Fruit fly (Drosophila melanogaster) whole organism, embryonic: ENCODE data around the gene Cpr65Aw.
A peak's percentile ranks its signal among the peaks of the same experiment; 100 is the strongest.

ENCODE experiments used
- Awh ChIP-seq: fragments of 200-800 bp; sonication (Bioruptor generic); IDR thresholded peaks from 2 replicates; pipeline ENCODE4, ENCODE4 v1.3.6; 2022; ENCODE audit warnings: missing biosample characterization, missing genetic modification characterization
- Blimp-1 ChIP-seq: fragments of 200-800 bp; sonication (Bioruptor generic); optimal IDR thresholded peaks from 3 replicates; lab custom pipeline; 2018; ENCODE audit warnings: missing biosample characterization, missing genetic modification characterization, mild to moderate bottlenecking, moderate library complexity, missing genetic modification reagents
- BtbVII ChIP-seq: fragments of 200-800 bp; sonication (Bioruptor generic); optimal IDR thresholded peaks from 3 replicates; lab custom pipeline; 2017; ENCODE audit warnings: missing biosample characterization, mild to moderate bottlenecking, missing genetic modification characterization
- CG11504 ChIP-seq: fragments of 200-800 bp; sonication (Bioruptor generic); optimal IDR thresholded peaks from 3 replicates; lab custom pipeline; 2019; ENCODE audit warnings: missing biosample characterization, mild to moderate bottlenecking, missing genetic modification characterization, moderate library complexity
- CG11695 ChIP-seq: fragments of 200-800 bp; sonication (Bioruptor generic); IDR thresholded peaks from 3 replicates; pipeline ENCODE4 v1.3.6; 2022; ENCODE audit warnings: missing biosample characterization, missing genetic modification characterization
- CG12155 ChIP-seq: fragments of 200-800 bp; sonication (Bioruptor generic); optimal IDR thresholded peaks from 3 replicates; lab custom pipeline; 2016; ENCODE audit warnings: missing biosample characterization, missing genetic modification characterization
- CG14050 ChIP-seq: fragments of 200-800 bp; sonication (Bioruptor generic); IDR thresholded peaks from 3 replicates; pipeline ENCODE4 v1.3.6; 2022; ENCODE audit warnings: missing biosample characterization, missing genetic modification characterization
- CG1529 ChIP-seq: fragments of 200-800 bp; sonication (Bioruptor generic); optimal IDR thresholded peaks from 3 replicates; lab custom pipeline; 2018; ENCODE audit warnings: missing biosample characterization, missing genetic modification characterization
- CG15514 ChIP-seq: fragments of 200-800 bp; sonication (Bioruptor generic); optimal IDR thresholded peaks from 3 replicates; lab custom pipeline; 2017; ENCODE audit warnings: missing biosample characterization, missing genetic modification characterization, mild to moderate bottlenecking, moderate library complexity, missing genetic modification reagents
- CG17186 ChIP-seq: fragments of 200-800 bp; sonication (Bioruptor generic); optimal IDR thresholded peaks from 3 replicates; lab custom pipeline; 2017; ENCODE audit warnings: missing biosample characterization, missing genetic modification reagents, missing genetic modification characterization
- CG17359 ChIP-seq: fragments of 200-800 bp; sonication (Bioruptor generic); optimal IDR thresholded peaks from 3 replicates; lab custom pipeline; 2018; ENCODE audit warnings: missing biosample characterization, mild to moderate bottlenecking, missing genetic modification characterization, moderate library complexity
- CG17912 ChIP-seq: fragments of 200-800 bp; sonication (Bioruptor generic); optimal IDR thresholded peaks from 2 replicates; lab custom pipeline; 2018; ENCODE audit warnings: missing biosample characterization, mild to moderate bottlenecking, missing genetic modification characterization
- CG18599 ChIP-seq: fragments of 200-800 bp; sonication (Bioruptor generic); optimal IDR thresholded peaks from 3 replicates; lab custom pipeline; 2017; ENCODE audit warnings: missing biosample characterization, missing genetic modification characterization, mild to moderate bottlenecking, moderate library complexity, missing genetic modification reagents
- CG2678 ChIP-seq: fragments of 200-800 bp; sonication (Bioruptor generic); optimal IDR thresholded peaks from 3 replicates; lab custom pipeline; 2019; ENCODE audit warnings: missing biosample characterization, mild to moderate bottlenecking, missing genetic modification characterization, moderate library complexity
- CG3065 ChIP-seq: fragments of 200-800 bp; sonication (Bioruptor generic); optimal IDR thresholded peaks from 2 replicates; lab custom pipeline; 2016; ENCODE audit warnings: missing biosample characterization, missing genetic modification characterization
- CG31441 ChIP-seq: fragments of 200-800 bp; sonication (Bioruptor generic); IDR thresholded peaks from 2 replicates; pipeline ENCODE4 v1.3.6; 2022; ENCODE audit warnings: missing biosample characterization, missing genetic modification characterization
- CG3407 ChIP-seq: fragments of 200-800 bp; sonication (Bioruptor generic); optimal IDR thresholded peaks from 2 replicates; lab custom pipeline; 2018; ENCODE audit warnings: missing biosample characterization, mild to moderate bottlenecking, missing genetic modification characterization
- CG5180 ChIP-seq: fragments of 200-800 bp; sonication (Bioruptor generic); optimal IDR thresholded peaks from 3 replicates; lab custom pipeline; 2017; ENCODE audit warnings: missing biosample characterization, missing genetic modification characterization, mild to moderate bottlenecking, moderate library complexity, missing genetic modification reagents
- CG8944 ChIP-seq: fragments of 200-800 bp; sonication (Bioruptor generic); optimal IDR thresholded peaks from 3 replicates; lab custom pipeline; 2016; ENCODE audit warnings: missing biosample characterization, missing genetic modification characterization
- HLH3B ChIP-seq: fragments of 200-800 bp; sonication (Bioruptor generic); IDR thresholded peaks from 2 replicates; pipeline ENCODE4 v1.3.6; 2022; ENCODE audit warnings: missing biosample characterization, missing genetic modification characterization
- HLH4C ChIP-seq: fragments of 200-800 bp; sonication (Bioruptor generic); IDR thresholded peaks from 3 replicates; pipeline ENCODE4 v1.3.6; 2022; ENCODE audit warnings: missing biosample characterization, missing genetic modification characterization; ENCODE audit not compliant: partially characterized antibody
- Lhr ChIP-seq: fragments of 200-800 bp; sonication (Bioruptor generic); optimal IDR thresholded peaks from 3 replicates; lab custom pipeline; 2017; ENCODE audit warnings: mild to moderate bottlenecking, missing biosample characterization, missing genetic modification reagents, missing genetic modification characterization
- MTF-1 ChIP-seq: fragments of 200-800 bp; sonication (Bioruptor generic); optimal IDR thresholded peaks from 2 replicates; lab custom pipeline; 2018; ENCODE audit warnings: missing biosample characterization, mild to moderate bottlenecking, missing genetic modification characterization, borderline replicate concordance
- Max ChIP-seq: fragments of 200-800 bp; sonication (Bioruptor generic); optimal IDR thresholded peaks from 2 replicates; lab custom pipeline; 2016; ENCODE audit warnings: missing biosample characterization, mild to moderate bottlenecking, missing genetic modification characterization
- Nf-YA ChIP-seq: fragments of 200-800 bp; sonication (Bioruptor generic); IDR thresholded peaks from 2 replicates; pipeline ENCODE4 v1.3.6; 2022; ENCODE audit warnings: missing biosample characterization, missing genetic modification characterization
- Sox100B ChIP-seq: fragments of 200-800 bp; sonication (Bioruptor generic); optimal IDR thresholded peaks from 3 replicates; lab custom pipeline; 2018; ENCODE audit warnings: missing biosample characterization, mild to moderate bottlenecking, missing genetic modification characterization
- Trl ChIP-seq, 3 experiments: fragments of >200 bp in 2 of 3; fragments of 200-800 bp in 1 of 3; sonication (Bioruptor generic) in 1 of 3; optimal IDR thresholded peaks; 2 replicates in 1 of 3; 3 replicates in 2 of 3; lab custom pipeline; 2016 to 2017; ENCODE audit warnings: missing biosample characterization in 1 of 3, missing genetic modification characterization in 1 of 3
- chif ChIP-seq, 2 experiments: fragments of 200-800 bp; sonication (Bioruptor generic); optimal IDR thresholded peaks; 3 replicates each; lab custom pipeline; 2016; ENCODE audit warnings: missing biosample characterization in 2 of 2, missing genetic modification characterization in 2 of 2
- dati ChIP-seq: fragments of 200-800 bp; sonication (Bioruptor generic); IDR thresholded peaks from 2 replicates; pipeline ENCODE4 v1.3.6; 2022; ENCODE audit warnings: missing biosample characterization, missing genetic modification characterization
- dmrt99B ChIP-seq: fragments of 200-800 bp; sonication (Bioruptor generic); optimal IDR thresholded peaks from 2 replicates; lab custom pipeline; 2018; ENCODE audit warnings: missing biosample characterization, mild to moderate bottlenecking, missing genetic modification characterization, moderate library complexity
- dysf ChIP-seq: fragments of 200-800 bp; sonication (Bioruptor generic); IDR thresholded peaks from 3 replicates; pipeline ENCODE4 v1.3.6; 2022; ENCODE audit warnings: missing biosample characterization, missing genetic modification characterization
- fd64A ChIP-seq: fragments of 200-800 bp; sonication (Bioruptor generic); optimal IDR thresholded peaks from 3 replicates; lab custom pipeline; 2018; ENCODE audit warnings: missing biosample characterization, mild to moderate bottlenecking, missing genetic modification characterization
- gce ChIP-seq: fragments of 200-800 bp; sonication (Bioruptor generic); IDR thresholded peaks from 3 replicates; pipeline ENCODE4 v1.3.6; 2022; ENCODE audit warnings: missing biosample characterization, missing genetic modification characterization
- hkb ChIP-seq, 2 experiments: fragments of 200-800 bp in 1 of 2; fragments of >200 bp in 1 of 2; sonication (Bioruptor generic) in 1 of 2; IDR thresholded peaks in 1 of 2; optimal IDR thresholded peaks in 1 of 2; 2 replicates each; pipeline versions ENCODE4 v1.3.6 to Lab custom; 2017 to 2022; ENCODE audit warnings: missing biosample characterization in 1 of 2, missing genetic modification characterization in 1 of 2
- lab ChIP-seq: fragments of 200-800 bp; sonication (Bioruptor generic); optimal IDR thresholded peaks from 3 replicates; lab custom pipeline; 2017; ENCODE audit warnings: missing biosample characterization, missing genetic modification characterization, mild to moderate bottlenecking, moderate library complexity, missing genetic modification reagents
- mam ChIP-seq: fragments of 200-800 bp; sonication (Bioruptor generic); optimal IDR thresholded peaks from 3 replicates; lab custom pipeline; 2016; ENCODE audit warnings: missing biosample characterization, missing genetic modification characterization
- odd ChIP-seq: fragments of 200-800 bp; sonication (Bioruptor generic); optimal IDR thresholded peaks from 2 replicates; lab custom pipeline; 2017; ENCODE audit warnings: missing biosample characterization, mild to moderate bottlenecking, missing genetic modification characterization
- run ChIP-seq: fragments of 200-800 bp; sonication (Bioruptor generic); optimal IDR thresholded peaks from 3 replicates; lab custom pipeline; 2018; ENCODE audit warnings: missing biosample characterization, mild to moderate bottlenecking, missing genetic modification characterization
- sens ChIP-seq: fragments of 200-800 bp; sonication (Bioruptor generic); peaks from one replicate; lab custom pipeline; 2016; ENCODE audit warnings: missing biosample characterization, missing genetic modification characterization
- slbo ChIP-seq: fragments of 200-800 bp; sonication (Bioruptor generic); IDR thresholded peaks from 2 replicates; pipeline ENCODE4 v1.3.6; 2022; ENCODE audit warnings: missing biosample characterization, missing genetic modification characterization
- tap ChIP-seq: fragments of 200-800 bp; optimal IDR thresholded peaks from 3 replicates; lab custom pipeline; 2019; ENCODE audit warnings: missing biosample characterization, mild to moderate bottlenecking, missing genetic modification characterization, moderate library complexity
- vnd ChIP-seq: fragments of 200-800 bp; sonication (Bioruptor generic); IDR thresholded peaks from 3 replicates; pipeline ENCODE4 v1.3.6; 2022; ENCODE audit warnings: missing biosample characterization, missing genetic modification characterization; ENCODE audit not compliant: partially characterized antibody
- wek ChIP-seq: fragments of 200-800 bp; sonication (Bioruptor generic); optimal IDR thresholded peaks from 3 replicates; lab custom pipeline; 2018; ENCODE audit warnings: missing biosample characterization, mild to moderate bottlenecking, missing genetic modification characterization, moderate library complexity
- wor ChIP-seq: fragments of 200-800 bp; sonication (Bioruptor generic); IDR thresholded peaks from 2 replicates; pipeline ENCODE4 v1.3.6; 2022; ENCODE audit warnings: missing biosample characterization, missing genetic modification characterization

Gene Cpr65Aw

DNA sequence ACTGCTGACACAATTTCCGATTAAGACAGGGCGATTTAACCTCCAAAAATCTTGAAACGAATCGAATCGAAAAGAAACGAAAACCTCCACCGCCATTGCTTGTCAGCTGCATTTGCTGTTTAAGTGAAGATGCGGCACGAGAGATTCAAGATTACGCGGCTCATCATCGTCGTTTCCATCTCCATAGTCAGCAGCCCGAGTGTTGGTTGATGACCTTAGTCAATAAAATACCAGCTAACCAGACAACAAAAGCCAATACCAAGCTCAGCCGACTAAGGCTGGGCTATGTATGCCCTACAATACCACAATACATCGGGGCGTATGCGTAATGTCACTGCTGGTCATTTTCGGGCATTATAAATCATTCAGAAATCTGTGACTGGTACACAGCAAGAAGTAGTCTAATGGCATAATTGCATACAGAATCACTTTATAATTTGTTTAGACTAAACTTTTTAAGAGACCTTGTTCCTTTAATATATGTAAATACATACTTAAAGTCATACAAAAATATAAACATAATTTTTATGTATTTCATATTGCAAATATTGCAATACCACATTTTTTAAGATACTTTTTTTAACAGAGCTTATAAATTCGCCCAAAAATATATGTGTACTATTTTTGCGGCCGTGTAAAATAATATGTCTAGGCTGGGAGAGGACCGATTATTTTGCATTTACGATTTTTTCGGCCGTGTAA lies 1.3 kb downstream of the Cpr65Aw start (continued):
- no peak for TF ChIP-seq Max (GFP tag; lab: Kevin White, UChicago)
- no peak for TF ChIP-seq CG18599 (GFP tag; lab: Kevin White, UChicago)
- no peak for TF ChIP-seq dati (GFP tag; lab: Robert Waterston, UW)
- peak; percentile 18 for TF ChIP-seq dmrt99B
- TF ChIP-seq Blimp-1 (GFP tag; lab: Kevin White, UChicago) = no peak
- peak; percentile 27 for TF ChIP-seq CG11504
- TF ChIP-seq Lhr = no peak
- TF ChIP-seq slbo (GFP tag; lab: Robert Waterston, UW) = 0 out of 2 replicates have a peak, but pooled peaks have one; percentile 10
- TF ChIP-seq CG11695 = 0 out of 3 replicates have a peak, but pooled peaks have one; percentile 17
- TF ChIP-seq dysf (GFP tag; lab: Robert Waterston, UW) = peak; percentile 45; the same call in 1 of the 3 replicates
- no peak for TF ChIP-seq vnd (GFP tag; lab: Robert Waterston, UW)
- no peak for TF ChIP-seq CG17186 (GFP tag; lab: Kevin White, UChicago)

DNA sequence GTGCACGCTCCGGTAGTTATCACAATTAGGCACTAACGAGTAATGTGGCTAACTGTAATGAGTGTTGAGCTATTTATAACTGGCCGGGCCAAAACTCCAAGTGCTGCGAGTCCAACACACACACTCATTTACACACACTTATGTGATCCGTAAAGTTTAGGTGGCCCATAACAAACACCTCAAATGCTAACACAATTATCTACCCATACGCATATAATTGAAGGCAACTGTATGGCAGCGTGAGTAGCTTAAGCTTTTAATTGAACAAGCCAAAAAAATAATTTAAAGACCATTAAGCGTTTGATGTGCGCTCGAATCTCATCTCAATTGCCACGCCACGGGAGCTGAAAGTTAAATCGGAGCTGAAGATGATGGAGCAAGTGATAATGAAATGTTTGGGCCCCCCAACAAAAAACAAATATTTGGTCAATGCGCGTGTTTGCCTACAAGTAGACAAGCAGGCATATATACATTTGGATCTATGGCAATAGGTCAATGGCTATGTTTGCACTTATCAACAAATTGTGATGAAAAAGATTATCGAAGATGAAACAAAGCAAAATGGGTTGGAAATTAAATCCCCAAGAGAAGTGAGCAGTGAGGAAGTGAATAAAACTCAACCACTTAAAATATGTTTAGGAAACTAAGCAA lies 2.2 kb downstream of the Cpr65Aw start, which contains the start of gene Cpr65Av:
Gene Cpr65Av, minus strand, starts transcription at position 51 of the 651 bp plus-strand sequence.
- TF ChIP-seq dmrt99B = peak; percentile 59
- TF ChIP-seq hkb (optimal IDR thresholded peaks at IDR 0.05; lab: Kevin White, UChicago) = no peak
- TF ChIP-seq hkb (GFP tag; IDR thresholded peaks at IDR 0.05; lab: Robert Waterston, UW) = peak; percentile 28; the same call in 1 of the 2 replicates
- TF ChIP-seq lab (GFP tag; lab: Kevin White, UChicago) = peak; percentile 25
- TF ChIP-seq CG12155 = no peak
- peak; percentile 29; the same call in 1 of the 3 replicates for TF ChIP-seq CG14050 (GFP tag; lab: Robert Waterston, UW)
- peak; percentile 33 for TF ChIP-seq odd (GFP tag; lab: Kevin White, UChicago)
- TF ChIP-seq run (tag; lab: Kevin White, UChicago) = no peak
- peak; percentile 30 for TF ChIP-seq CG5180 (GFP tag; lab: Kevin White, UChicago)
- no peak for TF ChIP-seq wor (GFP tag; lab: Robert Waterston, UW)
- TF ChIP-seq CG31441 = 0 out of 2 replicates have a peak, but pooled peaks have one; percentile 12
- peak; percentile 16 for TF ChIP-seq fd64A
- no peak for TF ChIP-seq HLH4C (GFP tag; lab: Robert Waterston, UW)
- TF ChIP-seq Trl (optimal IDR thresholded peaks at IDR 0.05; lab: Kevin White, UChicago) = no peak
- TF ChIP-seq Trl (GFP tag; optimal IDR thresholded peaks at IDR 0.05; lab: Kevin White, UChicago) = no peak
- TF ChIP-seq CG17359 (tag; lab: Kevin White, UChicago) = peak; percentile 40
- peak; percentile 2 for TF ChIP-seq CG18599 (GFP tag; lab: Kevin White, UChicago)
- TF ChIP-seq CG1529 (GFP tag; lab: Kevin White, UChicago) = peak; percentile 20
- peak; percentile 13 for TF ChIP-seq CG17912 (GFP tag; lab: Kevin White, UChicago)
- TF ChIP-seq sens = peak; percentile 83
- TF ChIP-seq CG3065 (GFP tag; lab: Kevin White, UChicago) = no peak
- TF ChIP-seq tap (tag; lab: Kevin White, UChicago) = peak; percentile 42
- TF ChIP-seq Lhr = no peak
- 0 out of 2 replicates have a peak, but pooled peaks have one; percentile 34 for TF ChIP-seq HLH3B
- no peak for TF ChIP-seq CG15514 (GFP tag; lab: Kevin White, UChicago)
- TF ChIP-seq CG3407 (GFP tag; lab: Kevin White, UChicago) = peak; percentile 26
- 0 out of 3 replicates have a peak, but pooled peaks have one; percentile 28 for TF ChIP-seq gce (GFP tag; lab: Robert Waterston, UW)
- peak; percentile 33; the same call in 1 of the 2 replicates for TF ChIP-seq Nf-YA (GFP tag; lab: Robert Waterston, UW)
- TF ChIP-seq chif (GFP tag; optimal IDR thresholded peaks at IDR 0.05; lab: Kevin White, UChicago) = peak in 1 of 2 experiments; percentile 13
- TF ChIP-seq BtbVII = peak; percentile 5
- TF ChIP-seq wek (GFP tag; lab: Kevin White, UChicago) = peak; percentile 50
- peak; percentile 38 for TF ChIP-seq Sox100B (GFP tag; lab: Kevin White, UChicago)
- TF ChIP-seq CG8944 (GFP tag; lab: Kevin White, UChicago) = no peak
- peak; percentile 27 for TF ChIP-seq CG2678 (tag; lab: Kevin White, UChicago)
- no peak for TF ChIP-seq mam (GFP tag; lab: Kevin White, UChicago)
- peak; percentile 35 for TF ChIP-seq MTF-1
- peak; percentile 55 for TF ChIP-seq Awh (GFP tag; lab: Robert Waterston, UW)
